Worm (Caenorhabditis elegans) whole organism, L1 larva: Measurements from ENCODE around the gene arrd-19.
A peak's percentile ranks its signal among the peaks of the same experiment; 100 is the strongest.

Experiments used
- C04F5.9 ChIP-seq: sonication (generic microtip); optimal IDR thresholded peaks from 2 replicates; lab custom pipeline; 2016; ENCODE audit warnings: missing genetic modification characterization, missing compliant biosample characterization
- C16A3.4 ChIP-seq: fragments of 150-350 bp; optimal IDR thresholded peaks from 2 replicates; lab custom pipeline; 2014; ENCODE audit warnings: missing biosample characterization, missing genetic modification characterization
- alr-1 ChIP-seq: fragments of 200-800 bp; sonication (Bioruptor generic); optimal IDR thresholded peaks from 2 replicates; lab custom pipeline; 2018; ENCODE audit warnings: borderline replicate concordance, mild to moderate bottlenecking, missing genetic modification characterization, missing compliant biosample characterization
- aly-2 ChIP-seq: fragments of 150-350 bp; optimal IDR thresholded peaks from 2 replicates; lab custom pipeline; 2014; ENCODE audit warnings: missing biosample characterization, missing genetic modification characterization
- blmp-1 ChIP-seq: fragments of 150-350 bp; optimal IDR thresholded peaks from 2 replicates; lab custom pipeline; 2014; ENCODE audit warnings: missing biosample characterization, missing genetic modification characterization
- ceh-63 ChIP-seq: fragments of 200-800 bp; sonication (Bioruptor generic); optimal IDR thresholded peaks from 2 replicates; lab custom pipeline; 2018; ENCODE audit warnings: mild to moderate bottlenecking, missing genetic modification characterization, missing compliant biosample characterization
- ceh-8 ChIP-seq: fragments of 200-800 bp; sonication (Bioruptor generic); optimal IDR thresholded peaks from 2 replicates; lab custom pipeline; 2018; ENCODE audit warnings: mild to moderate bottlenecking, missing genetic modification characterization, moderate library complexity, missing compliant biosample characterization
- ceh-88 ChIP-seq: fragments of 200-800 bp; sonication (Bioruptor generic); IDR thresholded peaks from 2 replicates; pipeline ENCODE4 v1.3.6; 2022; ENCODE audit warnings: missing genetic modification characterization, missing compliant biosample characterization
- ces-1 ChIP-seq: fragments of 150-350 bp; optimal IDR thresholded peaks from 2 replicates; lab custom pipeline; 2014; ENCODE audit warnings: missing biosample characterization, missing genetic modification reagents, missing genetic modification characterization
- efl-1 ChIP-seq, 4 experiments: fragments of 150-350 bp; optimal IDR thresholded peaks in 3 of 4; peaks in 1 of 4; 1 replicate in 1 of 4; 2 replicates in 3 of 4; lab custom pipeline; 2014; ENCODE audit warnings: missing biosample characterization in 2 of 4, missing genetic modification characterization in 2 of 4, missing genetic modification reagents in 2 of 4
- efl-3 ChIP-seq: fragments of 200-800 bp; sonication (Bioruptor generic); optimal IDR thresholded peaks from 2 replicates; lab custom pipeline; 2018; ENCODE audit warnings: mild to moderate bottlenecking, missing genetic modification characterization, missing compliant biosample characterization
- egl-27 ChIP-seq, 2 experiments: fragments of 150-350 bp in 1 of 2; sonication (generic microtip); optimal IDR thresholded peaks; 3 replicates each; lab custom pipeline; 2017 to 2018; ENCODE audit warnings: missing biosample characterization in 2 of 2, missing genetic modification characterization in 2 of 2, missing genetic modification reagents in 2 of 2
- ets-5 ChIP-seq: fragments of 200-800 bp; sonication (Bioruptor generic); IDR thresholded peaks from 2 replicates; pipeline ENCODE4 v1.3.6; 2022; ENCODE audit warnings: missing genetic modification characterization, missing compliant biosample characterization
- fkh-4 ChIP-seq: sonication (generic microtip); optimal IDR thresholded peaks from 2 replicates; lab custom pipeline; 2016; ENCODE audit warnings: missing compliant biosample characterization, missing genetic modification characterization, borderline replicate concordance
- grh-1 ChIP-seq: fragments of 200-800 bp; sonication (Bioruptor generic); IDR thresholded peaks from 2 replicates; pipeline ENCODE4 v1.3.6; 2022; ENCODE audit warnings: missing genetic modification reagents, missing genetic modification characterization, missing compliant biosample characterization
- hlh-4 ChIP-seq: sonication (generic microtip); optimal IDR thresholded peaks from 2 replicates; lab custom pipeline; 2016; ENCODE audit warnings: mild to moderate bottlenecking, missing genetic modification characterization, missing compliant biosample characterization
- lin-14 ChIP-seq: fragments of 200-800 bp; sonication (Bioruptor generic); optimal IDR thresholded peaks from 2 replicates; lab custom pipeline; 2018; ENCODE audit warnings: mild to moderate bottlenecking, missing genetic modification characterization, moderate library complexity, missing compliant biosample characterization
- lin-15B ChIP-seq: fragments of 150-350 bp; sonication (generic microtip); optimal IDR thresholded peaks from 3 replicates; lab custom pipeline; 2014; ENCODE audit warnings: missing biosample characterization, missing genetic modification characterization
- lin-35 ChIP-seq, 2 experiments: fragments of 150-350 bp; optimal IDR thresholded peaks; 2 replicates each; lab custom pipeline; 2014; ENCODE audit warnings: missing biosample characterization in 2 of 2, missing genetic modification characterization in 2 of 2, missing genetic modification reagents in 2 of 2
- lsy-2 ChIP-seq, 2 experiments: fragments of 150-350 bp; optimal IDR thresholded peaks; 2 replicates each; lab custom pipeline; 2014; ENCODE audit warnings: missing biosample characterization in 2 of 2, missing genetic modification characterization in 2 of 2
- mab-9 ChIP-seq: fragments of 200-800 bp; sonication (Bioruptor generic); IDR thresholded peaks from 2 replicates; pipeline ENCODE4 v1.3.6; 2022; ENCODE audit warnings: missing genetic modification reagents, missing genetic modification characterization, missing compliant biosample characterization
- mdl-1 ChIP-seq, 2 experiments: fragments of 150-350 bp; optimal IDR thresholded peaks; 2 replicates each; lab custom pipeline; 2014 to 2017; ENCODE audit warnings: missing biosample characterization in 2 of 2, missing genetic modification characterization in 2 of 2, inconsistent platforms in 1 of 2
- mef-2 ChIP-seq: fragments of 150-350 bp; optimal IDR thresholded peaks from 2 replicates; lab custom pipeline; 2014; ENCODE audit warnings: missing biosample characterization, missing genetic modification characterization
- nhr-12 ChIP-seq: sonication (generic microtip); optimal IDR thresholded peaks from 2 replicates; lab custom pipeline; 2017; ENCODE audit warnings: missing biosample characterization, missing genetic modification characterization
- nhr-19 ChIP-seq: fragments of 200-800 bp; sonication (Bioruptor generic); conservative IDR thresholded peaks from 2 replicates; pipeline ENCODE4 v1.3.6; 2022; ENCODE audit warnings: missing genetic modification characterization, missing compliant biosample characterization
- nhr-28 ChIP-seq: fragments of 150-350 bp; optimal IDR thresholded peaks from 2 replicates; lab custom pipeline; 2014; ENCODE audit warnings: missing biosample characterization, missing genetic modification characterization
- nhr-47 ChIP-seq: sonication (generic microtip); optimal IDR thresholded peaks from 2 replicates; lab custom pipeline; 2016; ENCODE audit warnings: mild to moderate bottlenecking, missing genetic modification characterization, moderate library complexity, missing compliant biosample characterization
- nhr-71 ChIP-seq: sonication (generic microtip); optimal IDR thresholded peaks from 2 replicates; lab custom pipeline; 2016; ENCODE audit warnings: mild to moderate bottlenecking, missing genetic modification characterization, moderate library complexity, missing compliant biosample characterization
- nhr-85 ChIP-seq: sonication (generic microtip); peaks from one replicate; lab custom pipeline; 2016; ENCODE audit warnings: missing genetic modification characterization, inconsistent platforms, missing compliant biosample characterization
- nhr-90 ChIP-seq: sonication (generic microtip); optimal IDR thresholded peaks from 2 replicates; lab custom pipeline; 2016; ENCODE audit warnings: mild to moderate bottlenecking, missing genetic modification characterization, missing compliant biosample characterization; ENCODE audit not compliant: poor library complexity
- pax-3 ChIP-seq: fragments of 200-800 bp; sonication (Bioruptor generic); optimal IDR thresholded peaks from 2 replicates; lab custom pipeline; 2018; ENCODE audit warnings: mild to moderate bottlenecking, missing genetic modification characterization, moderate library complexity, missing compliant biosample characterization
- pqm-1 ChIP-seq: sonication (generic microtip); optimal IDR thresholded peaks from 3 replicates; lab custom pipeline; 2017; ENCODE audit warnings: missing biosample characterization, missing genetic modification characterization
- rnt-1 ChIP-seq: sonication (generic microtip); optimal IDR thresholded peaks from 2 replicates; lab custom pipeline; 2016; ENCODE audit warnings: mild to moderate bottlenecking, missing genetic modification characterization, moderate library complexity, missing compliant biosample characterization
- skn-1 ChIP-seq: fragments of 150-350 bp; optimal IDR thresholded peaks from 2 replicates; lab custom pipeline; 2014; ENCODE audit warnings: missing biosample characterization, missing genetic modification characterization
- snu-23 ChIP-seq: sonication (generic microtip); optimal IDR thresholded peaks from 2 replicates; lab custom pipeline; 2016; ENCODE audit warnings: missing genetic modification characterization, missing compliant biosample characterization
- sptf-1 ChIP-seq: fragments of 150-350 bp; optimal IDR thresholded peaks from 2 replicates; lab custom pipeline; 2014; ENCODE audit warnings: missing biosample characterization, missing genetic modification characterization
- swsn-7 ChIP-seq: sonication (generic microtip); optimal IDR thresholded peaks from 2 replicates; lab custom pipeline; 2016; ENCODE audit warnings: missing genetic modification characterization, missing compliant biosample characterization
- tbx-2 ChIP-seq: sonication (generic microtip); optimal IDR thresholded peaks from 2 replicates; lab custom pipeline; 2016; ENCODE audit warnings: missing genetic modification characterization, missing compliant biosample characterization
- unc-98 ChIP-seq: fragments of 200-800 bp; sonication (Bioruptor generic); IDR thresholded peaks from 2 replicates; pipeline ENCODE4 v1.3.6; 2022; ENCODE audit warnings: missing genetic modification characterization, missing compliant biosample characterization
- vab-15 ChIP-seq: sonication (generic microtip); optimal IDR thresholded peaks from 2 replicates; lab custom pipeline; 2017; ENCODE audit warnings: missing genotype, mild to moderate bottlenecking, missing genetic modification characterization, missing compliant biosample characterization
- xbp-1 ChIP-seq: sonication (generic microtip); optimal IDR thresholded peaks from 2 replicates; lab custom pipeline; 2016; ENCODE audit warnings: missing genetic modification characterization, missing compliant biosample characterization
- zip-4 ChIP-seq: fragments of 200-800 bp; sonication (Bioruptor generic); optimal IDR thresholded peaks from 2 replicates; lab custom pipeline; 2018; ENCODE audit warnings: mild to moderate bottlenecking, missing genetic modification characterization, moderate library complexity, missing compliant biosample characterization
- ztf-4 ChIP-seq: fragments of 150-350 bp; optimal IDR thresholded peaks from 2 replicates; lab custom pipeline; 2014; ENCODE audit warnings: missing biosample characterization, missing genetic modification characterization

arrd-19 gene

ce11 chrV:3282957-3283356, 32.4 kb downstream of the arrd-19 start, which contains the start of gene str-64:
TSS of gene str-64 (plus strand) at chrV:3283257.
- TF ChIP-seq swsn-7 (tag; lab: Kevin White, UChicago) (no peak), efl-1 (optimal IDR thresholded peaks at IDR 0.05; lab: Kevin White, UChicago) (no peak), efl-1 (GFP tag; optimal IDR thresholded peaks at IDR 0.05 in 1 of 2; lab: Kevin White, UChicago) (no peak), unc-98 (no peak), mef-2 (no peak), pax-3 (tag; lab: Kevin White, UChicago) (no peak), xbp-1 (tag; lab: Kevin White, UChicago) (no peak), C16A3.4 (tag; lab: Kevin White, UChicago) (no peak), ceh-63 (GFP tag; lab: Kevin White, UChicago) (no peak), nhr-47 (tag; lab: Kevin White, UChicago) (no peak), ztf-4 (tag; lab: Kevin White, UChicago) (no peak), grh-1 (GFP tag; lab: Robert Waterston, UW) (no peak), C04F5.9 (tag; lab: Kevin White, UChicago) (no peak), nhr-19 (no peak), hlh-4 (tag; lab: Kevin White, UChicago) (no peak), ceh-8 (GFP tag; lab: Kevin White, UChicago) (no peak), skn-1 (tag; lab: Kevin White, UChicago) (no peak)

DNA sequence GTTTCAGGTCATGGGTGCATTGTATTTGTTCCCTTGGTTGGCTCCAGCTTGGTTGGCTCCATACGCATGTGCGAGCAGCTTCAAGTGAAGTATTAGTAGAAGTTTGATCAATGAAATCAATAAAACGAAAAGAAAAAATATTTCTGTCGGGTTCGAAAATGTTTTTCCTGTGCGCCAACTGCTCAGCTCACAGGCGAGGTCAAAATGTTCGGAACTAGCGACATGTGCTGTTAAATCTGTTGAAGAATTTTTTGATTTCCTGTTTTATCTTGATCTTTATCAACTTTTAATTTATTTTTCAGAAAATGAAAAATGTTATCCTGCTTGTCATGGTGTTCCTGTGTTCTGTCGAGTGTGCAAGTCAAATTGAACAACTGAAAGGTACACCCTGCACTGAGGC, 33.8 kb downstream of the arrd-19 start, which contains the start of gene T28A11.25:
Gene T28A11.25 (plus strand): TSS at position 301 of the 400 bp plus-strand sequence.
- TF ChIP-seq ces-1 (GFP tag; lab: Kevin White, UChicago) (no peak), rnt-1 (tag; lab: Kevin White, UChicago) (peak; percentile 16)

ce11 chrV:3280009-3280408, 35.3 kb downstream of the arrd-19 start, which contains the start of gene T28A11.2:
TSS of gene T28A11.2 (plus strand) at chrV:3280379.
- TF ChIP-seq nhr-12 (no peak), nhr-85 (no peak), skn-1 (tag; lab: Kevin White, UChicago) (no peak), ces-1 (GFP tag; lab: Kevin White, UChicago) (no peak), ztf-4 (tag; lab: Kevin White, UChicago) (no peak), sptf-1 (tag; lab: Kevin White, UChicago) (no peak), nhr-28 (tag; lab: Kevin White, UChicago) (no peak), egl-27 (tag; optimal IDR thresholded peaks at IDR 0.05; lab: Kevin White, UChicago) (no peak), pqm-1 (tag; lab: Kevin White, UChicago) (no peak), mdl-1 (tag; optimal IDR thresholded peaks at IDR 0.05; lab: Kevin White, UChicago) (no peak), fkh-4 (no peak), nhr-19 (peak; percentile 14; the same call in 1 of the 2 replicates), snu-23 (GFP tag; lab: Kevin White, UChicago) (no peak), efl-3 (GFP tag; lab: Kevin White, UChicago) (no peak), alr-1 (no peak), rnt-1 (tag; lab: Kevin White, UChicago) (peak; percentile 44), nhr-90 (tag; lab: Kevin White, UChicago) (no peak), lin-35 (GFP tag; optimal IDR thresholded peaks at IDR 0.05; lab: Kevin White, UChicago) (no peak), tbx-2 (tag; lab: Kevin White, UChicago) (no peak), lin-14 (GFP tag; lab: Kevin White, UChicago) (peak; percentile 42), blmp-1 (no peak), nhr-71 (tag; lab: Kevin White, UChicago) (peak; percentile 56), ceh-88 (GFP tag; lab: Robert Waterston, UW) (no peak), mab-9 (no peak), pax-3 (tag; lab: Kevin White, UChicago) (no peak), aly-2 (tag; lab: Kevin White, UChicago) (no peak), efl-1 (optimal IDR thresholded peaks at IDR 0.05; lab: Kevin White, UChicago) (no peak), efl-1 (GFP tag; optimal IDR thresholded peaks at IDR 0.05 in 1 of 2; lab: Kevin White, UChicago) (peak in 1 of 2 experiments; percentile 53), lsy-2 (tag; optimal IDR thresholded peaks at IDR 0.05; lab: Kevin White, UChicago) (no peak), lin-15B (no peak), zip-4 (GFP tag; lab: Kevin White, UChicago) (no peak), ets-5 (GFP tag; lab: Robert Waterston, UW) (no peak), vab-15 (tag; lab: Kevin White, UChicago) (no peak)
